Worm (Caenorhabditis elegans): ENCODE data around the gene tsct-1.

The tsct-1 gene

DNA sequence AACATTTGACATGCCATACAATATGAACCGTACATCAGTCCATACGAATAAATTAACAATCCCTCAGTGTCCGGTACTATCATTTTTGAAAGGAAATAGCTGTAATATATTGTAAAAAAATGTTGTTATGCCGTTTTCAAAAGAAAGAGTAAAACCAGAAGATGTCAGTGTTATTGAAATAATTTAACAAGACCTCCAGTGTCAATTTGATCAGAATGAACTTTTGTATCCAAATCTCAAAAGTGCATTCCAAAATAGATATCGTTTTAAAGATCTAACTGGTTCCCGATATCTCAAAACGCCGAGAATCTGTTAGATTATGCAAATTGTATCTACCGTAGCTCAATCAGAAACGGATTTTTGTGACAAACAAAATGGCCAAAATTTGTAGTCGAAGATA is 27.7 kb downstream of the tsct-1 start, which contains the start of gene odr-7:
Gene odr-7 (minus strand): TSS at position 101 of the 400 bp plus-strand sequence.
- TF ChIP-seq ceh-16 (tag; optimal IDR thresholded peaks at IDR 0.05) (no peak), ZK546.5 (tag; optimal IDR thresholded peaks at IDR 0.05) (no peak), nhr-23 (tag; optimal IDR thresholded peaks at IDR 0.05) (no peak), fos-1 (tag; optimal IDR thresholded peaks at IDR 0.05) (no peak)

DNA sequence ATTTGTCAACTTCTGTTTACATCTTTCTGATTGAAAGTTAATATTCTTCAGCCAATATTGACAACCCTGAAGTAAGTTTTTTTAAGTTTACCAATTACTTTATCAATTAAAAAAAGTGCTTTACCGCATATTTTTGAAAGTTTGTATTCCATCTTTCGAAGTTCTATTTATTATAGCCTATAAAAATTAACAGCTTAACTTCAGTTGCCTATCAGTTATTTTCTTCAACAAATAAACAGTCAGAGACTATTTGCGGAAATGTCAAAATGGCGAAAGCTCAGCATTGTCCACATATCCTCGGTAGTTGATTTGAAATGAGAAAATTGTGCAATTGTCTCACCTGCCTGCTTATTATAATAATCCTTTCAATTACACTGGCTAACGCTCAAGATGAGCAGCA is 29.6 kb downstream of the tsct-1 start, which contains the start of gene T18D3.5:
Gene T18D3.5 (plus strand): TSS at position 301 of the 400 bp plus-strand sequence.
- no peak for TF ChIP-seq lin-39 (tag; optimal IDR thresholded peaks at IDR 0.05)
- no peak for TF ChIP-seq ztf-1 (GFP tag; conservative IDR thresholded peaks at IDR 0.05)
- TF ChIP-seq crh-2 (tag; optimal IDR thresholded peaks at IDR 0.05): no peak
- TF ChIP-seq sma-3 (GFP tag; optimal IDR thresholded peaks at IDR 0.05): no peak
- no peak for TF ChIP-seq peb-1 (tag; optimal IDR thresholded peaks at IDR 0.05)
- TF ChIP-seq lin-13 (GFP tag; optimal IDR thresholded peaks at IDR 0.05): no peak
- no peak for TF ChIP-seq lin-11 (tag; optimal IDR thresholded peaks at IDR 0.05)
- TF ChIP-seq skn-1 (tag; optimal IDR thresholded peaks at IDR 0.05): no peak
- TF ChIP-seq F13H6.1 (tag; optimal IDR thresholded peaks at IDR 0.05): no peak
- no peak for TF ChIP-seq snpc-4 (tag; optimal IDR thresholded peaks at IDR 0.05)
- TF ChIP-seq nhr-237 (tag; optimal IDR thresholded peaks at IDR 0.05): no peak
- TF ChIP-seq nhr-129 (tag; optimal IDR thresholded peaks at IDR 0.05): no peak

DNA sequence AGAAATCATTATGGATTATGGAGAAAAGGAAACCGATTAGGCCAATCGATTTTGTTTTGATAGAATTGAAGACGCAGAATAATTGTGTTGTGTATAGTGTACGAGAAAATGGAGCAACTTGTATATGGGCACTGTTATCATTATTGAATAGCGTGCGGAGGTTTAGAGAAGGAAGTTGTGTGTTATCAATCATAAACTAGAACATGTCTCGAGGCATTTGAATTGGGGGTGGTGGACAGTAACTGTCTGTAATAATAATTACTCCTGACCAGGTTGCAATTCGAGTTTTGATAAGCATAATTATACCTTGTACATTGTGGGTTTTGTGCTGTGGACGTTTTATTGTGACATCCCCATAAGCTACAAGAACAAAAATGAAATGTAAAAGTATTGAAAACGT is 32.9 kb downstream of the tsct-1 start, which contains the start of gene cdf-2:
Gene cdf-2 (minus strand): TSS at position 149 of the 400 bp plus-strand sequence.
- TF ChIP-seq fos-1 (tag; optimal IDR thresholded peaks at IDR 0.05) (peak; percentile 46), nhr-129 (tag; optimal IDR thresholded peaks at IDR 0.05) (no peak), ceh-82 (tag; optimal IDR thresholded peaks at IDR 0.05) (no peak), ztf-1 (GFP tag; conservative IDR thresholded peaks at IDR 0.05) (no peak), ZK546.5 (tag; optimal IDR thresholded peaks at IDR 0.05) (no peak), C34F6.9 (tag; optimal IDR thresholded peaks at IDR 0.05) (no peak), sma-9 (GFP tag; optimal IDR thresholded peaks at IDR 0.05) (peak; percentile 38), sma-9 (tag; optimal IDR thresholded peaks at IDR 0.05) (no peak), crh-2 (tag; optimal IDR thresholded peaks at IDR 0.05) (no peak), egl-27 (tag; optimal IDR thresholded peaks at IDR 0.05) (no peak), ztf-4 (tag; optimal IDR thresholded peaks at IDR 0.05) (no peak), mbf-1 (tag; optimal IDR thresholded peaks at IDR 0.05) (no peak), nhr-10 (tag; optimal IDR thresholded peaks at IDR 0.05) (no peak), gmeb-1 (tag; optimal IDR thresholded peaks at IDR 0.05) (no peak)

ce11 chrX:12467660-12468111 is 33.8 kb downstream of the tsct-1 start, which contains the start of gene myo-2:
myo-2 (plus strand) TSS chrX:12468061.
- no peak for TF ChIP-seq unc-62 (GFP tag; optimal IDR thresholded peaks at IDR 0.05)
- peak; percentile 28 for TF ChIP-seq F13H6.1 (tag; optimal IDR thresholded peaks at IDR 0.05)

ce11 chrX:12469846-12470245 is 35.9 kb downstream of the tsct-1 start:
- TF ChIP-seq gmeb-1 (tag; optimal IDR thresholded peaks at IDR 0.05): no peak
- no peak for TF ChIP-seq alr-1 (tag; optimal IDR thresholded peaks at IDR 0.05)
- no peak for TF ChIP-seq ZK546.5 (tag; optimal IDR thresholded peaks at IDR 0.05)

DNA sequence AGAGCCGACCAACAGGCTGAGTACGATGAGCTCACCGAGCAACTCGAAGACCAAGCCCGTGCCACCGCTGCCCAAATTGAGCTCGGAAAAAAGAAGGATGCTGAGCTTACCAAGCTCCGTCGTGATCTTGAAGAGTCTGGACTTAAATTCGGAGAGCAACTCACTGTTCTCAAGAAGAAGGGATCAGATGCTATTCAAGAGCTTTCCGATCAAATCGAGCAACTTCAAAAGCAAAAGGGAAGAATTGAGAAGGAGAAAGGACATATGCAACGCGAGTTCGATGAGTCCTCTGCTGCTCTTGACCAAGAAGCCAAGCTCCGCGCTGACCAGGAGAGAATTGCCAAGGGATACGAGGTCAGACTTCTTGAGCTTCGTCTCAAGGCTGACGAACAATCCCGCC is 38.3 kb downstream of the tsct-1 start:
- TF ChIP-seq ztf-4 (tag; optimal IDR thresholded peaks at IDR 0.05) (no peak), ztf-11 (tag; optimal IDR thresholded peaks at IDR 0.05) (no peak), nhr-12 (tag; optimal IDR thresholded peaks at IDR 0.05) (no peak), lin-11 (tag; optimal IDR thresholded peaks at IDR 0.05) (no peak), nhr-10 (tag; optimal IDR thresholded peaks at IDR 0.05) (no peak), lsy-2 (tag; optimal IDR thresholded peaks at IDR 0.05) (no peak), C34F6.9 (tag; optimal IDR thresholded peaks at IDR 0.05) (no peak), unc-55 (GFP tag; optimal IDR thresholded peaks at IDR 0.05) (no peak), mab-5 (tag; optimal IDR thresholded peaks at IDR 0.05) (no peak), zag-1 (tag; optimal IDR thresholded peaks at IDR 0.05) (no peak), nhr-21 (tag; optimal IDR thresholded peaks at IDR 0.05) (no peak)
